Fruit fly (Drosophila melanogaster): ENCODE measurements around the gene CG5906.

The CG5906 gene

dm6 chr3L:11862266-11862665, 8.8 kb downstream of the CG5906 start:
- TF ChIP-seq Med (GFP tag) (peak; percentile 22), Dll (GFP tag; IDR thresholded peaks at IDR 0.05; ENCODE audit: partially characterized antibody) (no peak), CG2875 (GFP tag; optimal IDR thresholded peaks at IDR 0.05) (no peak), Doc2 (GFP tag; IDR thresholded peaks at IDR 0.05) (0 out of 2 replicates have a peak, but pooled peaks have one; percentile 26), bowl (GFP tag; IDR thresholded peaks at IDR 0.05) (no peak), Lim3 (GFP tag; IDR thresholded peaks at IDR 0.05) (no peak), CG17186 (GFP tag; optimal IDR thresholded peaks at IDR 0.05) (no peak), BEAF-32 (GFP tag; optimal IDR thresholded peaks at IDR 0.05) (no peak), Doc3 (GFP tag; IDR thresholded peaks at IDR 0.05; ENCODE audit: partially characterized antibody) (no peak), CG4730 (GFP tag; IDR thresholded peaks at IDR 0.05) (no peak), Hr39 (optimal IDR thresholded peaks at IDR 0.05) (no peak), Ravus (GFP tag; IDR thresholded peaks at IDR 0.05) (no peak), CG11247 (GFP tag; IDR thresholded peaks at IDR 0.05) (no peak), CG8359 (GFP tag; optimal IDR thresholded peaks at IDR 0.05; ENCODE audit: borderline replicate concordance) (no peak), Ets65A (GFP tag) (peak; percentile 66), sens (GFP tag) (peak; percentile 56), gcm (GFP tag; optimal IDR thresholded peaks at IDR 0.05) (no peak), lab (GFP tag; optimal IDR thresholded peaks at IDR 0.05) (no peak), CG15269 (tag; optimal IDR thresholded peaks at IDR 0.05) (no peak)

dm6 chr3L:11858745-11859144, 12.4 kb downstream of the CG5906 start:
- TF ChIP-seq Med (GFP tag) (peak; percentile 68), CG9817 (tag; optimal IDR thresholded peaks at IDR 0.05) (no peak), trh (GFP tag; optimal IDR thresholded peaks at IDR 0.05) (no peak), lab (GFP tag; optimal IDR thresholded peaks at IDR 0.05) (peak; percentile 1), Side (GFP tag; optimal IDR thresholded peaks at IDR 0.05) (no peak), Doc2 (GFP tag; IDR thresholded peaks at IDR 0.05) (no peak), sens-2 (GFP tag; IDR thresholded peaks at IDR 0.05) (no peak), CG11504 (tag; optimal IDR thresholded peaks at IDR 0.05) (peak; percentile 7)

dm6 chr3L:11852924-11853323, 18.2 kb downstream of the CG5906 start:
- TF ChIP-seq CTCF (GFP tag; optimal IDR thresholded peaks at IDR 0.05), result peak; percentile 76
- TF ChIP-seq ase (GFP tag; IDR thresholded peaks at IDR 0.05), result no peak
- TF ChIP-seq CG10274 (GFP tag; optimal IDR thresholded peaks at IDR 0.05), result no peak
- no peak for TF ChIP-seq Max (GFP tag; optimal IDR thresholded peaks at IDR 0.05)

dm6 chr3L:11847703-11848102, 23.4 kb downstream of the CG5906 start, which contains the start of gene CG12521:
Gene CG12521 (minus strand): TSS chr3L:11847803.
- TF ChIP-seq dysf (GFP tag; IDR thresholded peaks at IDR 0.05) (0 out of 3 replicates have a peak, but pooled peaks have one; percentile 12), Sin3A (optimal IDR thresholded peaks at IDR 0.05) (no peak), CG7357 (GFP tag; IDR thresholded peaks at IDR 0.05) (no peak)

dm6 chr3L:11836575-11837077, 34.5 kb downstream of the CG5906 start, which contains the start of gene CG43064:
Gene CG43064 (minus strand): TSS chr3L:11836721.
- TF ChIP-seq B-H1 (GFP tag; IDR thresholded peaks at IDR 0.05), result no peak
- peak; percentile 77 for TF ChIP-seq GATAe (GFP tag; conservative IDR thresholded peaks at IDR 0.05)
- peak; percentile 87 for TF ChIP-seq CG6654 (GFP tag; optimal IDR thresholded peaks at IDR 0.05)
- TF ChIP-seq Deaf1 (tag; optimal IDR thresholded peaks at IDR 0.05), result peak; percentile 77
- TF ChIP-seq row (GFP tag; IDR thresholded peaks at IDR 0.05), result 0 out of 3 replicates have a peak, but pooled peaks have one; percentile 31
- TF ChIP-seq CoRest (tag; optimal IDR thresholded peaks at IDR 0.05), result peak; percentile 1
- no peak for TF ChIP-seq Dbx (GFP tag; IDR thresholded peaks at IDR 0.05)
- no peak for TF ChIP-seq Dref (GFP tag; IDR thresholded peaks at IDR 0.05)
- TF ChIP-seq zen (tag; optimal IDR thresholded peaks at IDR 0.05), result no peak
- peak; percentile 62 for TF ChIP-seq CG7928 (GFP tag; optimal IDR thresholded peaks at IDR 0.05)
- no peak for TF ChIP-seq CG18764 (GFP tag; optimal IDR thresholded peaks at IDR 0.05)
- TF ChIP-seq CG3995 (GFP tag; optimal IDR thresholded peaks at IDR 0.05), result no peak
- TF ChIP-seq BEAF-32 (GFP tag; optimal IDR thresholded peaks at IDR 0.05), result peak; percentile 7
- TF ChIP-seq exex (tag; optimal IDR thresholded peaks at IDR 0.05), result peak; percentile 18
- TF ChIP-seq CG3847 (GFP tag; IDR thresholded peaks at IDR 0.05), result no peak
- peak; percentile 47 for TF ChIP-seq CG15601 (tag; optimal IDR thresholded peaks at IDR 0.05)
- TF ChIP-seq gem (tag; optimal IDR thresholded peaks at IDR 0.05), result peak; percentile 22
